Fruit fly (Drosophila melanogaster): ENCODE data around the gene CoRest.

The CoRest gene

DNA sequence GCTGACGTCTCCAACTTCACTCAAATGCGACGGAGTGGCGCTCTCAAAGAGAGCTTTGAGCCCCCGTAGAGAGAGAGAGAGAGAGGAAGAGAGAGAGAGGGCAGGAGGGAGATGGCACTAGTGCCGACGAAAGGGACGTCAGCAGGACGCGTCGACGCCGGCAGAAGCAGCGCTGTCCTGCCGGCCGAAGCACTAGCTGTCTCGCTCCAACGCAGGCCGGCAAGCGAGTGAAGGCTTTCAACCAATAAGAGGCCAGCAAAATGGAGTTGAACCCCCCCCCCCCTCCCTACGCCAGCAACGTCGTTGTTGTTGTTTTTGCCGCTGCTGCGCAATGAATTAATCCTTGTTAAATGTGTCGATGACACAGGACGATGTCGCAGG lies 24.9 kb downstream of the CoRest start:
- TF ChIP-seq Sin3A (optimal IDR thresholded peaks at IDR 0.05) (no peak), h (optimal IDR thresholded peaks at IDR 0.05) (no peak), insv (optimal IDR thresholded peaks at IDR 0.05) (no peak), ttk (optimal IDR thresholded peaks at IDR 0.05) (no peak), Myc (optimal IDR thresholded peaks at IDR 0.05) (no peak), psq (optimal IDR thresholded peaks at IDR 0.05) (no peak)

dm6 chrX:19547382-19547781 lies 25.7 kb downstream of the CoRest start, which contains the start of gene CG32532:
TSS of gene CG32532 (minus strand) at chrX:19547482.
- TF ChIP-seq insv (optimal IDR thresholded peaks at IDR 0.05) (no peak), ttk (optimal IDR thresholded peaks at IDR 0.05) (no peak), Sin3A (optimal IDR thresholded peaks at IDR 0.05) (no peak), h (optimal IDR thresholded peaks at IDR 0.05) (no peak), psq (optimal IDR thresholded peaks at IDR 0.05) (no peak), Myc (optimal IDR thresholded peaks at IDR 0.05) (no peak)

dm6 chrX:19548438-19548837 lies 26.7 kb downstream of the CoRest start:
- TF ChIP-seq insv (optimal IDR thresholded peaks at IDR 0.05) (no peak), Myc (optimal IDR thresholded peaks at IDR 0.05) (no peak), h (optimal IDR thresholded peaks at IDR 0.05) (no peak), Sin3A (optimal IDR thresholded peaks at IDR 0.05) (no peak), psq (optimal IDR thresholded peaks at IDR 0.05) (no peak), ttk (optimal IDR thresholded peaks at IDR 0.05) (no peak)

- TF ChIP-seq insv (optimal IDR thresholded peaks at IDR 0.05) = no peak
- no peak for TF ChIP-seq Myc (optimal IDR thresholded peaks at IDR 0.05)
- TF ChIP-seq h (optimal IDR thresholded peaks at IDR 0.05) = no peak
- no peak for TF ChIP-seq Sin3A (optimal IDR thresholded peaks at IDR 0.05)
- no peak for TF ChIP-seq ttk (optimal IDR thresholded peaks at IDR 0.05)
- no peak for TF ChIP-seq psq (optimal IDR thresholded peaks at IDR 0.05)
These were observed 27.8 kb downstream of the CoRest start for dm6 chrX:19549570-19549969.

- TF ChIP-seq insv (optimal IDR thresholded peaks at IDR 0.05) = no peak
- TF ChIP-seq Sin3A (optimal IDR thresholded peaks at IDR 0.05) = no peak
- TF ChIP-seq Myc (optimal IDR thresholded peaks at IDR 0.05) = no peak
- TF ChIP-seq ttk (optimal IDR thresholded peaks at IDR 0.05) = no peak
- no peak for TF ChIP-seq h (optimal IDR thresholded peaks at IDR 0.05)
These were observed 44.1 kb downstream of the CoRest start, which contains the start of the genes Grip84 and car for dm6 chrX:19565714-19566316. TSS of gene Grip84 (minus strand) at chrX:19565764. TSS of gene car (plus strand) at chrX:19566019.

dm6 chrX:19573687-19574086 lies 52.0 kb downstream of the CoRest start:
- TF ChIP-seq psq (optimal IDR thresholded peaks at IDR 0.05) = no peak
- TF ChIP-seq Sin3A (optimal IDR thresholded peaks at IDR 0.05) = no peak
- no peak for TF ChIP-seq Myc (optimal IDR thresholded peaks at IDR 0.05)
- no peak for TF ChIP-seq h (optimal IDR thresholded peaks at IDR 0.05)
- TF ChIP-seq ttk (optimal IDR thresholded peaks at IDR 0.05) = no peak
- no peak for TF ChIP-seq insv (optimal IDR thresholded peaks at IDR 0.05)

dm6 chrX:19577940-19578632 lies 56.4 kb downstream of the CoRest start:
- TF ChIP-seq ttk (optimal IDR thresholded peaks at IDR 0.05) = peak; percentile 6
- TF ChIP-seq psq (optimal IDR thresholded peaks at IDR 0.05) = no peak

dm6 chrX:19578908-19579647 lies 57.3 kb downstream of the CoRest start:
- TF ChIP-seq h (optimal IDR thresholded peaks at IDR 0.05) (no peak), insv (optimal IDR thresholded peaks at IDR 0.05) (no peak), Sin3A (optimal IDR thresholded peaks at IDR 0.05) (no peak), ttk (optimal IDR thresholded peaks at IDR 0.05) (no peak), psq (optimal IDR thresholded peaks at IDR 0.05) (no peak), Myc (optimal IDR thresholded peaks at IDR 0.05) (no peak)

DNA sequence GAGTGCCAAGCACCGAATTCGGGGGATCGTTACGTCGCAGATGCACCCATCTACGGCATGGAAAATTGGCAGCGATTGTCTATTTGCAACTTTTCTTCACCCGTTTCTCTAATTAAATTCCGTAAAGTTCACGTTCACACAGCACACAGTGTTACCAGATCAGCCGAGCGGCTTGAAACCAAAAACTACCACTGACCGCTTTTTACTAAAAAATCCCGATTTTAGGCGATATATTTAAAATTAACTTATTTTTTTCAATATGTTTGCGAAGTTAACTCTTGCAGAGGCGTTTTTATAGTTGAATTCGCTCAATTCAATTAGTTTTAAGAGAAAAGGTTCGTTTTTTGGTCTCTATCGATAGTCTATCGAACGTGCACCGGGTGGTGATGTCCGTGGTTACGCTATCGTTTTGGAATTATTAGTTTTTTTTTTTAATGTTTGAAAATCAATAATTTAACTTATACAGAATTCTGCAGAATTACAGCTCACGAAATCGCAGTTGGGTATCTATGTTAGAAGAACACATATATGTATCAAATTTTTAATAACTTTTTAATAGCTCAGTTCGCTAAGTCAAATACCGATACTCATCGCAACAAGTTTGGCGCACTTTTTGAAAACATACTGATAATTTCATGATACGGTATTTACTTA lies 58.0 kb downstream of the CoRest start, which contains the start of gene Tao:
TSS of gene Tao (minus strand) at position 153 of the 654 bp plus-strand sequence.
- TF ChIP-seq Sin3A (optimal IDR thresholded peaks at IDR 0.05) (no peak), ttk (optimal IDR thresholded peaks at IDR 0.05) (no peak), h (optimal IDR thresholded peaks at IDR 0.05) (no peak), psq (optimal IDR thresholded peaks at IDR 0.05) (no peak), insv (optimal IDR thresholded peaks at IDR 0.05) (no peak), Myc (optimal IDR thresholded peaks at IDR 0.05) (no peak)
